Worm (Caenorhabditis elegans) whole organism, early embryonic: Measurements from ENCODE around the gene F54B11.4.

ENCODE experiments used
- B0310.2 ChIP-seq: sonication (generic microtip); optimal IDR thresholded peaks from 2 replicates; lab custom pipeline; 2016; ENCODE audit warnings: mild to moderate bottlenecking, missing genetic modification characterization, missing compliant biosample characterization
- F13C5.2 ChIP-seq: sonication (generic microtip); optimal IDR thresholded peaks from 2 replicates; lab custom pipeline; 2017; ENCODE audit warnings: mild to moderate bottlenecking, missing genetic modification characterization, inconsistent platforms, missing compliant biosample characterization
- aly-1 ChIP-seq: sonication (generic microtip); optimal IDR thresholded peaks from 2 replicates; lab custom pipeline; 2016; ENCODE audit warnings: missing genetic modification characterization, missing compliant biosample characterization
- ama-1 ChIP-seq: fragments of 150-350 bp; optimal IDR thresholded peaks from 2 replicates; lab custom pipeline; 2014
- ceh-36 ChIP-seq: sonication (generic microtip); optimal IDR thresholded peaks from 2 replicates; lab custom pipeline; 2016; ENCODE audit warnings: missing genetic modification characterization, inconsistent platforms, missing compliant biosample characterization
- ets-7 ChIP-seq: sonication (generic microtip); optimal IDR thresholded peaks from 2 replicates; lab custom pipeline; 2016; ENCODE audit warnings: missing genotype, missing genetic modification characterization, missing compliant biosample characterization
- hmbx-1 ChIP-seq: sonication (generic microtip); optimal IDR thresholded peaks from 2 replicates; lab custom pipeline; 2016; ENCODE audit warnings: mild to moderate bottlenecking, missing genetic modification characterization, missing compliant biosample characterization
- hmg-4 ChIP-seq: fragments of 200-800 bp; sonication (Bioruptor generic); optimal IDR thresholded peaks from 2 replicates; lab custom pipeline; 2018; ENCODE audit warnings: mild to moderate bottlenecking, missing genetic modification characterization, missing compliant biosample characterization
- hnd-1 ChIP-seq: sonication (generic microtip); optimal IDR thresholded peaks from 2 replicates; lab custom pipeline; 2016; ENCODE audit warnings: missing genetic modification characterization, missing compliant biosample characterization
- pes-1 ChIP-seq: fragments of 200-800 bp; sonication (Bioruptor generic); IDR thresholded peaks from 2 replicates; pipeline ENCODE4 v1.3.6; 2022; ENCODE audit warnings: missing genetic modification reagents, missing genetic modification characterization, missing compliant biosample characterization
- scrt-1 ChIP-seq: fragments of 200-800 bp; sonication (Bioruptor generic); IDR thresholded peaks from 2 replicates; pipeline ENCODE4 v1.3.6; 2022; ENCODE audit warnings: missing genetic modification characterization, missing compliant biosample characterization
- tbx-11 ChIP-seq: fragments of 200-800 bp; sonication (Bioruptor generic); IDR thresholded peaks from 2 replicates; pipeline ENCODE4 v1.3.6; 2022; ENCODE audit warnings: missing genetic modification characterization, missing compliant biosample characterization

DNA sequence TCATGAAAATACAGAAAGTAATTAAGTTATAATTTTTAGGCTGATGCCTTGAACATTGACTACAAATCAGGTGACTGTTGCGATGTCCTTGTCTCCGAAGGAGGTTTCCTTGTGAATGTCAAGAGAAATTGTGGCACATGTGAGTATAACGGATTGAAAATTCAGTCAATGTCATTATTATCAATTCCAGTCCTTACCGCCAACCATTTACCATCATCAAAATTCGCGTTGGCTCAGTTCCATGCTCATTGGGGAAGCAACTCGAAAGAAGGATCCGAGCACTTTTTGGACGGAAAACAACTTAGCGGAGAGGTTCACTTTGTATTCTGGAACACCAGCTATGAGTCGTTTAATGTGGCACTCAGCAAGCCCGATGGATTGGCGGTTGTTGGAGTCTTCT is 49.1 kb upstream of the F54B11.4 start:
- TF ChIP-seq tbx-11 (GFP tag; lab: Robert Waterston, UW) (no peak), ets-7 (tag; lab: Kevin White, UChicago) (no peak), ama-1 (no peak), scrt-1 (no peak), hmbx-1 (tag; lab: Kevin White, UChicago) (no peak), aly-1 (tag; lab: Kevin White, UChicago) (no peak), hnd-1 (tag; lab: Kevin White, UChicago) (no peak), B0310.2 (no peak), hmg-4 (GFP tag; lab: Kevin White, UChicago) (no peak), ceh-36 (no peak), pes-1 (GFP tag; lab: Robert Waterston, UW) (no peak), F13C5.2 (no peak)
